Worm (Caenorhabditis elegans): ENCODE results near the gene cyn-13.

Gene cyn-13

DNA sequence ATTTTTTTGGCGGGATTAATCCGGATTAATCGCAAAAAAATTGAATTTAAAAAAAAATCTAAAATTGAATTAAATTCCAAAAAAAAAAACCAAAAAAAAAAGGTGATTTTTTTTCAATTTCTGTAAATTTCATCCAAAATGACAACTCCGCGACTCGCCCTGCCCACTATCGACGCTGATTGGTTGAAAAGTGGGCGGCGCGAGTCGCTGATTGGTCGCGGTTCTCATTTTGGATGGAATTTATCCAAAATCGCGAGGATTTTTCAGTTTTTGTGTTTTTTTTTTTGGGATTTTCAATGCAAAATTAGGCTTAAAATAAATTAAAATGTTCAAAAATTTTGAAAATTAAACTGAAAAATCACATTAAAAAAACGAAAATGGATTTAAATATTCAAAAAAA lies 7.0 kb downstream of the cyn-13 start:
- no peak for TF ChIP-seq unc-62 (GFP tag; optimal IDR thresholded peaks at IDR 0.05)

DNA sequence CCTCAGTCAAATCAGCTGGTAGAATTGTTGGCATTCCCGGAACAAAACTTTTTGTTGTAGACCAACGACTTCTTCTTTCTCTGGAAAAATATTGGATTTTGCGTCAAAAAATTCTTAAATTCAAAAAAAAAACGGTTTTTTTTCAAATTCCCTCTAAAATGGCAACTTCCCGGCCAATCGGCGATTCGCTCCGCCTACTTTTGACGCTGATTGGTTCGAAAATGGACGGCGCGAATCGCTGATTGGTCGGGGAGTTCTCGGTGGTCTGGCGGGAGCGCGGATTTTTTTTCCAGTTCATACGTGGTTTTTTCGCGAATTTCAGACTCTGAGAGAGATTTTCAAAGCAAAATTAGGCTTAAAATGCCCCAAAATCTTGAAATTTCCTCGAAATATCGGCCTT lies 7.7 kb downstream of the cyn-13 start:
- TF ChIP-seq unc-62 (GFP tag; optimal IDR thresholded peaks at IDR 0.05): no peak

DNA sequence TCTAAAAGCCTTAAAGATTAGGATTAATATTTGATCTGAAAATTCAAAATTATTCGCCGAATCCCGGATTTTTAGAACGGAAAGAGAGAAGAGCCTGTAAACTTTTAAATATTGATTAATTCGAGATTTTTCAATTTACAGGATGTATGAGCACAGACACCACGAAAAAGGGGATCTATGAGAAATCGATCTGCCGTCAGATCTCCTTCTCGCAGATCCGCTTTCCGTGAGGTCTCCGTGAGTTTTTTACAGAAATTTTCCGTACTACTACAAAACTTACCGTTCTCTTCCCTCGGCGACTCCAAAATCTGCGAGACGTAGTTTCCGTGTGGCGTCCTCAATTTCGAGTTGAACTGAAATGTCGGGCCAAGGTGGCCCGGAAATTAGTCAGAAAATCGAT lies 8.3 kb downstream of the cyn-13 start:
- no peak for TF ChIP-seq unc-62 (GFP tag; optimal IDR thresholded peaks at IDR 0.05)

DNA sequence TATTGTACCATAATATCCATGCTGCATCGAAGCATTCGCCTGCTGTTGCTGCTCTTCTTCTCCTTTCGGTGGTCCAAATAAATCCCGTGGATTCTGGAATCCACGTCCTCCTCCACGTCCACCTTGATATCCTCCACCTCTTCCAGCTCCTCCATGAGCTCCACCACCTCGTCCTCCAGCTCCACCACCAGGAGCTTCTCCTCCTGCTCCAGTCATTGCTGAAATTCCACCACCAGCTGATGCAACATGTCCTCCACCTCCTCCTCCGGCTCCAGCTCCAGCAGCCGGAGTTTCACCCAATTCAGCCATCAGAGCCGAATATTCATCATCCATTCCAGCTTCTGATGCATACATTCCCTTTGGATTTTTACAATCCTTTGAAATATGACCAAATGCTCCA lies 10.9 kb downstream of the cyn-13 start:
- TF ChIP-seq unc-62 (GFP tag; optimal IDR thresholded peaks at IDR 0.05): no peak

DNA sequence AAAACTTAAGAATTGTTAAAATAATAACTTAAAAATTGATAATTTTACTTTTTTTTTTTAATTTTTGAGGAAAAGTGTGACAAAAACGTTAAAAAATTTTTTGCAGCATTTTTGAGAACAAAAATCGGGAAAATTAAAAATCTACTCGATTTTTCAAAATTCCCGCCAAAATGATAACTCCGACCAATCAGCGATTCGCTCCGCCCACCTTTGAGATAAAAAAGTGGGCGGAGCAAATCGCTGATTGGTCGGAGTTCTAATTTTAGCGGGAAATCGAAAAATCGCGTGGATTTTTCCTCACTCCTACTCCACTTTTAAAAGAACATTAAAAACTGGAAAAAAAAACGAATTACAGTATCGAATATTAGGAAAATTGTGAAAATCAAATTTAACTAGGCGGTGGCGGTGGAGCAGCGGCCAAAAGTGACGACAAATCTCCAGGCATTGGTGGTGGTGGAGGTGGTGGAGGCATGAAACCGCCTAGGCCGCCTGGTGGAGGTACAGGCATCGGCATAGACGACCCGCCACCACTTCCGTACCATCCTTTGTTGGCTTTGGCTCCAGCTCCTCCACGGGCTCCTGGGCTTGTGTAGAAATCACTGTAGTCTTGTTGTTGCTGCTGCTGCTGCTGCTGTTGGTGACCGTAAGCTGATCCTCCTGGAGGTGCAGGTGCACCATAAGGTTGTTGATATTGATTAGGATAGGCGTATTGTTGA lies 12.1 kb downstream of the cyn-13 start:
- TF ChIP-seq unc-62 (GFP tag; optimal IDR thresholded peaks at IDR 0.05): no peak

DNA sequence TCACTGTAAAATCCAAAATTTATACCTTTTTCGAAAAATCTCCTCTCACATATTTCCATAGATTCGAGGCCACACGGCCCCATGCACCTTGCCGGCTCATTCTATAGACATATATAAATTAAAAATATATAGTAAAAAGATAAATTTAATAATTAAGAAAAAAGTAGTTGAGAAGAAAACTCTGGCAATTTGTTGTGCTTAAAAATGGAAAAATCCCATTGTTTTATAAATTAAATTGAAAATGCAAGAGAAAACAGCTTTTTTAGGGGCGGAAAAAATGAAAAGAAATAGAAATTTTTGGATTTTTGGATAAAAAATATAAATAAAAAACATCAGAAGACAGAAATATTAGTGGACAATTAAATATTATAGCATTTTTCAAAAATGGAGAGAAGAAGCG lies 12.8 kb downstream of the cyn-13 start, which contains the start of gene Y116A8C.30:
TSS of gene Y116A8C.30 (minus strand) at position 101 of the 400 bp plus-strand sequence.
- no peak for TF ChIP-seq unc-62 (GFP tag; optimal IDR thresholded peaks at IDR 0.05)

DNA sequence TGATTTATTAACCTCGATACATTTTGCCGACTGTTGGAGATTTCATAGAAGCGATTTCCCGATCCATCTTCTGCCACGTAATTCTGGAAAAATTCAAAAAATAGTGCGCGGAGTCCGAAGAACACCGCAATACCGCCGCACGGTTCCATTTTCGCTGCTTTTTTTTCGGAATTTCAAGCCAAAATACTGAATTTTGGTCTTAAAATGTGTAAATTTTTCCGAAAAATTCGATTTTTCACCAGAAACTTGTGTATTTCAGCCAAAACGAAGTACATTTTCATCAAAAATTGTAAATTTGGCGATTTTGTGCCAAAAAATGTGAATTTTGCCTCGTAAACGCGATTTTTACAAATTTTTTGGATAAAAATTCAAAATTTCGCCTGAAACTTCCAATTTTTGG lies 13.3 kb downstream of the cyn-13 start:
- TF ChIP-seq unc-62 (GFP tag; optimal IDR thresholded peaks at IDR 0.05): no peak

DNA sequence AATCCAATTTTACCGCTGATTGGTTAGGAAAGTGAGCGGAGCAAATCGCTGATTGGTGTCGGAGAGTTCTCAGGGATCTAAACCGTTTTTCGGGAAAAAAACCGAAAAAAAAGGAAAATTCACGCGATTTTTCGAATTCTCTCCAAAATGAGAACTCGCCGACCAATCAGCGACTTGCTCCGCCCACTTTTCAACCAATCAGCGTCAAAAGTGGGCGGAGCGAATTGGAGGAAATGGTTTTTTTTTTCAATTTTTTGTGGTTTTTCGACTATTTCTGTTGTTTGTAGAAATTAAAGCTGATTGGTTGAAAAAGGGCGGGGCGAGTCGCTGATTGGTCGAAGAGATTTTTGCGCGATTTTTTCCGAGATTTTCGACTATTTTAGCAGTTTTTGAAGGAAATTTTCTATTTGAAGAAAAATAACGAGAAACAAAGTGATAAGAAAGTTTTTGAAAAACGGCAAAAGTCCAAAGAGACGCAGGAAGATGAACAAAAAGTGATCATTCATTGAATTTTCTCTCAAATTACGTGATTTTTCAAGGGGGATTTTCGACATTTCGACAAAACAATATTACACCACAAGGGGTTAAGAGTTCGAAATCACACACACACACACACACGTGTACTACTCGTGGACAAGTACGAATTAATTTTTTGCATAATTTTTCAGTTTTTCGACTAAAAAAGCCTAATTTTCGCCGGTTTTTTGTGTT lies 15.7 kb downstream of the cyn-13 start:
- TF ChIP-seq unc-62 (GFP tag; optimal IDR thresholded peaks at IDR 0.05): no peak

DNA sequence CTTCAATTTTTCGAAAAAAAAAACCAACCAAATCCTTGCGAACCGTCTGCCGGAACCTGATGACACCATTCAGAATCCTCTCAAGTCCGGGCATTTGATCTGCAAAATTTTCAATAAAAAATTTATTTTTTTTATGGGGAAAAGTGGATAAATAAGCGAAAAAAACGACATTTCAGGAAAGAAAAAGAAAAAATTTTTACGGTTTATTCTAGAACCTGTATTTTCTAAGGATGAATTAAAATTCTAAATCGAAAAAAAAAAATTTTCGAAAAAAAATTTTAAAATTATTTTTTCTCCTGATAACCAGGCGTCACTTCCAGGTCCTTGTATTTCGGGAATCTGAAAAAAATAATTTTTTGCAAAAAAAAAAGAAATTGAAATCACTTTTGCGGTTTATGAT lies 16.3 kb downstream of the cyn-13 start, which contains the start of gene bca-2:
TSS of gene bca-2 (minus strand) at position 101 of the 400 bp plus-strand sequence.
- TF ChIP-seq unc-62 (GFP tag; optimal IDR thresholded peaks at IDR 0.05): no peak

DNA sequence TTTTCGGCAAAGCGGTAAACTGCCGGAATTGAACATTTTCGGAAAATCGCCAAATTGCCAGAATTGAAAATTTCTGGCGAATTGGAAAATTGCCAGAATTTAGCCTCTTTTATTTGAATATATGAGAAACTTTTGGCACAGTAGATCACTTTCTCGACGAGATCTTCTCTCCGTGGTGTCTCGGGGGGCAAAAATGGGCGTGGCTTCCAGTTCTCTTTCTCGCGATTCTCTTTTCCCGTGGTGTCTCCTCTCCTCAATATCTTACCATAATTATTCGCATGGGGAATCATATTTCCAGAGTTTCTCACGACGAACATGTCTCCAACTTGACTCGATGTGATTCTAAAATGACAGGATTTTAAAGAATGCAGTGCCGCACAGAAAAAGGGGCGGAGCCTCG lies 17.3 kb downstream of the cyn-13 start:
- TF ChIP-seq unc-62 (GFP tag; optimal IDR thresholded peaks at IDR 0.05): no peak

DNA sequence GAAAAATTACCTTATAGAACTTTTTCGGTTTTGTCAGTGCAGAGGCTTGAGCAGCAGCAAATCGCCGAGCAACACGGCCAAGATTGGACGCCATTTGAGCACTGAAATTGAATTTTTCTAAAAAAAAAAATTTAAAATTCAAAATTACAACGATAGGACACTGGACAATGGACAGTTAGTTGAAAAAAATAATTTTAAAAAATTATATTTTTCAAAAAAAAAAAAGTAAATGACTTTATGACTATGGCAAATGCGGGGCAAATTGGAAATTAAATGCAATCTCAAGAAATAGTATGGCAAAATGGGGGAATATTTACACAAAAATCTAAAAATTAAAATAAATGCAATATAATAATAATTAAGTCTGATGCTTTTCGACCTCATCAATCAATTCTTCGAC lies 20.3 kb downstream of the cyn-13 start, which contains the start of gene Y116A8C.27:
TSS of gene Y116A8C.27 (minus strand) at position 101 of the 400 bp plus-strand sequence.
- TF ChIP-seq unc-62 (GFP tag; optimal IDR thresholded peaks at IDR 0.05): no peak

DNA sequence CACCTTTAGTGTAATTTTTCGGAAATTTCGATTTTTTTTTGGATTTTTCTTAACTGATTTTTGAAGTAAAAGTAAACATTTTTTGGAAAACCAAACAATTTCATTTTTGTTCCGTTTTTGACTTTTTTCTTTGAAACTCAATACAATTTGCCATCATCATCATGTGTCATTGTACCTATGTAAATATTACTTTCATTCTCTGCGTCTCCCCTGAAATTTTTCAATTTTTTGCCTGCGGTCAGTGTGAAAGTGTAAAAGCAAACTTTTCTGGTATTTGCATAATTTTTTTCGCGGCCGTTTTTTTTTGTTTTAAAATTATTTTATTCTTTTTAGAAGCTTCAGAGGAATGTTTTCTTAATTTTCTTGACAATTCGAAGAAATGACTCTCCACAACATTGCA lies 22.8 kb downstream of the cyn-13 start, which contains the start of gene Y116A8C.29:
TSS of gene Y116A8C.29 (plus strand) at position 328 of the 400 bp plus-strand sequence.
- no peak for TF ChIP-seq unc-62 (GFP tag; optimal IDR thresholded peaks at IDR 0.05)

DNA sequence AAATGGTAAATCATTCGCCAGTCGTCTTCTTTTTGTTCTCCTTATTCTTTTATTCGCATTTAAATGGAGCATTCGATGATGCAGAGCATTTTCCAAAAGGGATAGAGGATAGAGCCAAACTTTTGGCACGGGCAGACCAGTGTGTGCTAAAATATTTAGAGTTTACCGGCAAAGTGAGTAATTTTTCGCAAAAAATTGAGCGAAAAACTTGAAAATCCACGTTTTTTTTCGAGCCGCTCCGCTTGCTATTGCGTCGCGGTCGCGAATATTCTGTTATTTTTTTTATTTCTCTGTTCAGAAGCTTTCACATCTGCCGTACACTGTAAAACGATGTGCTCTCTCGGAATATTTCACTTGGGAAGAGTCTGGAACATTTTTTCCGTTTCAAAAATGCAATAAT lies 27.6 kb downstream of the cyn-13 start, which contains the start of gene Y116A8C.43:
TSS of gene Y116A8C.43 (plus strand) at position 3 of the 400 bp plus-strand sequence.
- TF ChIP-seq unc-62 (GFP tag; optimal IDR thresholded peaks at IDR 0.05): no peak

DNA sequence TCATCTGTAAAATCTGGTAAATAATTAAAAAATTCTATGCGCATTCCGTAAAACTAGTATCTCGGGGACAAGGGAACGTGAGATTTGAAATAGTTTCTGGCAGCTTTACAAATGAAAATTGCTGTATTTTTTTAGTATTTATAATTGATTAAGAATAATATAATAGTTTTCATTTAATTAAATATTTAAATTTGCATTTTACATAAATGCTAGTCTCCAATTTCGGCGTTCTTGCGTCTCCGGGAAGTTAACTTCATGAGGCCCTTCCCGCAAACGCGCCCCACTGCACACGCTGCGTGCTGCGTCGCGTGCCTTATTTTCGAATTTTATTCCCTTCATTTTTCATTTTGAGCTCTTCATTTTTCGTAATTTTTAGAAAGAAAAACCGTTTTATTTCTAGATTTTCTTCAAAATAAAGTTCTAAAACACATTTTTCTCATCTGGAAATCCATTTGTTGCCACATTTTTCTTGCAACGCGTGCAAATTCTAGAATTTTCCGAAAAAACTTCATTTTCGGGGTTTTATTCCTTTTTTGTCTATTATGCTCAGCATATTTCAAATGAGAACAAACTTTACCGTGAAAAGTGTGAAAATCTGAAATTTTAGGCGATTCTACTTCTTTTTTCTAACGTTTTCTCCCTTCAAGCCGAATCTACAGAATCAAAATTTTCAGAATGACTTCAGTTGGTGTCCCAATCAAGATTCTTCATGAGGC lies 28.9 kb downstream of the cyn-13 start, which contains the start of the genes snx-13 and snr-1:
TSS of gene snx-13 (minus strand) at position 55 of the 716 bp plus-strand sequence.
TSS of gene snr-1 (plus strand) at position 666 of the 716 bp plus-strand sequence.
- TF ChIP-seq unc-62 (GFP tag; optimal IDR thresholded peaks at IDR 0.05): no peak

DNA sequence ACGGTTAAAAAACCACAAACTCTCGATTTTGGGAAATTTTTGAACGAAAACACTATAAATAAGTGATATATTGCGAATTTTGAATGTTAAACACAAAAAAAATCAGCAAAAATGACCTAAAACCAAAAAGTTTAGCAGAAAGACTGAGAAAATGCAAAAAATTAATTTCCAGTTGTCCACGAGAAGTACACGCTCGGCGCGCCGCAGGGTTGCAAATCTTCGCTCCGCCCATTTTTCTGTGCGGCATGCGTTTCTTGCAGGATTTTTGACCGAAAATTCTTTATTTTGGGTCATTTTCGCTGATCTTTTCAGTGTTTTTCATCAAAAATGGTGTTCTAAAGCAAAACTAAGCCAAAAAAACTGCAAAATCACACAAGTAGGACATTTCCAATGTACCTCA lies 31.6 kb downstream of the cyn-13 start:
- TF ChIP-seq unc-62 (GFP tag; optimal IDR thresholded peaks at IDR 0.05): no peak

DNA sequence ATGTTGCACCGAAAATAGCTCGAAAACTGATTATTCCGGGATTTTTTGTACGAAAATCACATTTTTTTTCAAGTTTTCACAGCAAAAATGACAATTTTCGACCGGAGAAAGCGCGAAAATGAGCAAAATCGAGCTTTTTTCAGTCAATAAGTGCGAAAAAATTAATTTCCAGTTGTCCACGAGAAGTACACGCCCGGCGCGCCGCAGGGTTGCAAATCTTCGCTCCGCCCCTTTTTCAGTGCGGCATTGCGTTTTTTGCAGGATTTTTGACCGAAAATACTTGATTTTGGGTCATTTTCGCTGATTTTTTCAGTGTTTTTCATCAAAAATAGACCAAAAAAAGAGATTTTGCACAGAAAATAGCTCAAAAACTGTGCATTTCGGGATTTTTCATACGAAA lies 32.1 kb downstream of the cyn-13 start:
- TF ChIP-seq unc-62 (GFP tag; optimal IDR thresholded peaks at IDR 0.05): no peak

All from whole organism, dauer.